Worm (Caenorhabditis elegans): ENCODE results near the gene rib-2.

Gene rib-2

ce11 chrIII:10704499-10704898 is 38.1 kb upstream of the rib-2 start:
- TF ChIP-seq vab-15 (tag; optimal IDR thresholded peaks at IDR 0.05), result no peak
- no peak for TF ChIP-seq unc-30 (tag; optimal IDR thresholded peaks at IDR 0.05)
- no peak for TF ChIP-seq ceh-8 (GFP tag; optimal IDR thresholded peaks at IDR 0.05)
- TF ChIP-seq blmp-1 (tag; optimal IDR thresholded peaks at IDR 0.05), result no peak
- no peak for TF ChIP-seq tbx-2 (tag; optimal IDR thresholded peaks at IDR 0.05)
- no peak for TF ChIP-seq ces-1 (GFP tag; optimal IDR thresholded peaks at IDR 0.05)
- TF ChIP-seq lin-15B (tag; optimal IDR thresholded peaks at IDR 0.05), result no peak
- no peak for TF ChIP-seq nhr-11 (tag; optimal IDR thresholded peaks at IDR 0.05)
- TF ChIP-seq C04F5.9 (tag; optimal IDR thresholded peaks at IDR 0.05), result no peak
- TF ChIP-seq fkh-10 (GFP tag; optimal IDR thresholded peaks at IDR 0.05), result no peak
- TF ChIP-seq isw-1 (GFP tag; IDR thresholded peaks at IDR 0.05), result no peak
- no peak for TF ChIP-seq lin-14 (GFP tag; optimal IDR thresholded peaks at IDR 0.05)
- TF ChIP-seq mep-1 (tag; optimal IDR thresholded peaks at IDR 0.05), result no peak
- no peak for TF ChIP-seq ceh-82 (tag; optimal IDR thresholded peaks at IDR 0.05)
- no peak for TF ChIP-seq nhr-76 (tag; optimal IDR thresholded peaks at IDR 0.05)
- TF ChIP-seq unc-86 (tag; optimal IDR thresholded peaks at IDR 0.05), result no peak
- no peak for TF ChIP-seq lsy-2 (tag; optimal IDR thresholded peaks at IDR 0.05)
- TF ChIP-seq nhr-47 (tag; optimal IDR thresholded peaks at IDR 0.05), result no peak

DNA sequence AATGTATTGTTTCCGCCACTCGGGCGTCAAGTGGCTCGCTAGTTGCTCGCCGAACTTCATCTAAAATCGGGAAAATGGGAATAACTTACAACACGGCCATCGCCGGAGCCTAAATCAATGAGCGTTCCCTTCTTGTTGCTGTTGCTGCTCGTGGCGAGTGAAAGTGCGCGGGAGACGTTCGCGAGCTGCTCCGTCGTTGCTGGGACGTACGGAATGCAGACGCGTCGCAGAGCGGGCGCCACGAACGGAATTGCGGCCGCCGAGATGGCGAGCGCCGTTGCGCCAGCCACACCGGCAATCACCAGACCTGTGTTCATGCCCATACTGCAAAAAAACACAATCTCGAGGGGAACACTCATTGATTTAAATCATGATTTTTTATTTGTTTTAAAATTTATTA is 36.1 kb upstream of the rib-2 start:
- TF ChIP-seq nhr-19 (GFP tag; conservative IDR thresholded peaks at IDR 0.05) (no peak), ets-5 (GFP tag; IDR thresholded peaks at IDR 0.05) (no peak), ztf-4 (tag; optimal IDR thresholded peaks at IDR 0.05) (no peak), nhr-237 (tag; optimal IDR thresholded peaks at IDR 0.05) (no peak), lin-15B (tag; optimal IDR thresholded peaks at IDR 0.05) (no peak), Y116A8C.19 (tag; optimal IDR thresholded peaks at IDR 0.05; ENCODE audit: borderline replicate concordance) (no peak), irx-1 (tag; optimal IDR thresholded peaks at IDR 0.05) (no peak), vab-15 (tag; optimal IDR thresholded peaks at IDR 0.05) (no peak), nhr-84 (tag; optimal IDR thresholded peaks at IDR 0.05) (no peak), ceh-90 (tag; optimal IDR thresholded peaks at IDR 0.05) (no peak), nhr-76 (tag; optimal IDR thresholded peaks at IDR 0.05) (no peak), ceh-8 (GFP tag; optimal IDR thresholded peaks at IDR 0.05) (no peak), pag-3 (tag; optimal IDR thresholded peaks at IDR 0.05; ENCODE audit: borderline replicate concordance, insufficient read depth) (no peak)

DNA sequence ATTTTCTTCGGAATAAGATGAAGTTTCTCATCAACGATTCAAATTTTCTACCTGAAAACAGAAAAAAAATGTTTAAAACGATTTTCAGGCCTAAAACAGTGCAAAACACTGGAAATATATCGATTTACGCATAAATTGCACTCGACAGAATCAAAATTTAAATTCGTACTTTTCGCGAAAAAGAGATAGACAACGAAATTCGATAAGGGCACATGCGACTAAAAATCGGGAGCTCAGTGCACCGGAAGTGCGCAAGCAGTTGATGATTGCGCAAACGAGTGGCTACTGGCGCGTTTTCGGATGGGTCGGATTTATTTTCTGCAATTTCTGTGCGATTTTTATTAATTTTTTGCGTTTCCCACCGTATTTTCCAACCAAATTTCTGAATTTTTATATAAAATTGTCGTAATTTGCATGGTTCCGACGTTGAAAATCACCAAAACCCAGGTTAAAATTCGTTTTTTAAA is 35.6 kb upstream of the rib-2 start, which contains the start of the genes Y39A1A.21 and Y39A1A.22:
Gene Y39A1A.21 (minus strand): TSS at position 51 of the 467 bp plus-strand sequence.
Gene Y39A1A.22 (minus strand): TSS at position 57 of the 467 bp plus-strand sequence.
- TF ChIP-seq efl-1 (optimal IDR thresholded peaks at IDR 0.05), result peak; percentile 84 to 86
- TF ChIP-seq efl-1 (GFP tag; optimal IDR thresholded peaks at IDR 0.05 in 1 of 2), result peak; percentile 80 to 98
- peak; percentile 87 for TF ChIP-seq fkh-10 (GFP tag; optimal IDR thresholded peaks at IDR 0.05)
- peak; percentile 83 to 88 for TF ChIP-seq lin-35 (GFP tag; optimal IDR thresholded peaks at IDR 0.05)
- TF ChIP-seq pqm-1 (tag; optimal IDR thresholded peaks at IDR 0.05), result no peak
- TF ChIP-seq vab-15 (tag; optimal IDR thresholded peaks at IDR 0.05), result no peak
- TF ChIP-seq nhr-90 (tag; optimal IDR thresholded peaks at IDR 0.05; ENCODE audit: poor library complexity), result peak; percentile 86
- TF ChIP-seq lin-13 (GFP tag; optimal IDR thresholded peaks at IDR 0.05), result peak; percentile 86
- no peak for TF ChIP-seq Y116A8C.19 (tag; optimal IDR thresholded peaks at IDR 0.05; ENCODE audit: borderline replicate concordance)
- TF ChIP-seq nhr-47 (tag; optimal IDR thresholded peaks at IDR 0.05), result peak; percentile 93
- no peak for TF ChIP-seq hpl-2 (GFP tag; optimal IDR thresholded peaks at IDR 0.05)
- TF ChIP-seq unc-30 (tag; optimal IDR thresholded peaks at IDR 0.05), result no peak
- peak; percentile 85 for TF ChIP-seq lin-39 (tag; optimal IDR thresholded peaks at IDR 0.05)
- no peak for TF ChIP-seq ces-1 (GFP tag; optimal IDR thresholded peaks at IDR 0.05)
- TF ChIP-seq ceh-88 (GFP tag; IDR thresholded peaks at IDR 0.05), result peak; percentile 45; the same call in 1 of the 2 replicates
- peak; percentile 78 for TF ChIP-seq nhr-20 (tag; optimal IDR thresholded peaks at IDR 0.05)
- peak; percentile 86 for TF ChIP-seq aly-2 (tag; optimal IDR thresholded peaks at IDR 0.05)
- TF ChIP-seq nhr-12 (tag; optimal IDR thresholded peaks at IDR 0.05), result no peak
- TF ChIP-seq nhr-11 (tag; optimal IDR thresholded peaks at IDR 0.05), result peak; percentile 35
- TF ChIP-seq nhr-71 (tag; optimal IDR thresholded peaks at IDR 0.05), result peak; percentile 89
- TF ChIP-seq tlp-1 (tag; optimal IDR thresholded peaks at IDR 0.05), result no peak
- peak; percentile 86 to 88 for TF ChIP-seq lsy-2 (tag; optimal IDR thresholded peaks at IDR 0.05)
- peak in 2 of 6 experiments; percentile 7 to 22 for TF ChIP-seq elt-3 (tag; optimal IDR thresholded peaks at IDR 0.05)
- no peak for TF ChIP-seq egl-27 (tag; optimal IDR thresholded peaks at IDR 0.05)
- TF ChIP-seq ztf-4 (tag; optimal IDR thresholded peaks at IDR 0.05), result peak; percentile 66
- TF ChIP-seq blmp-1 (tag; optimal IDR thresholded peaks at IDR 0.05), result no peak
- TF ChIP-seq F16B12.6 (tag; optimal IDR thresholded peaks at IDR 0.05), result peak; percentile 73
- peak in 1 of 2 experiments; percentile 66 for TF ChIP-seq mdl-1 (tag; optimal IDR thresholded peaks at IDR 0.05)
- TF ChIP-seq pax-3 (tag; optimal IDR thresholded peaks at IDR 0.05), result peak; percentile 49
- TF ChIP-seq aha-1 (tag; optimal IDR thresholded peaks at IDR 0.05), result peak; percentile 43
- TF ChIP-seq pag-3 (tag; optimal IDR thresholded peaks at IDR 0.05; ENCODE audit: borderline replicate concordance, insufficient read depth), result no peak
- TF ChIP-seq ets-5 (GFP tag; IDR thresholded peaks at IDR 0.05), result no peak
- TF ChIP-seq ceh-8 (GFP tag; optimal IDR thresholded peaks at IDR 0.05), result peak; percentile 60
- TF ChIP-seq ceh-90 (tag; optimal IDR thresholded peaks at IDR 0.05), result no peak

All from whole organism, L1 larva.